Worm (Caenorhabditis elegans) whole organism, L4 larva: Measurements from ENCODE around the gene smc-4.
A peak's percentile ranks its signal among the peaks of the same experiment; 100 is the strongest.

Experiments used
- dmd-8 ChIP-seq: fragments of 200-800 bp; sonication (Bioruptor generic); IDR thresholded peaks from 2 replicates; pipeline ENCODE4 v1.3.6; 2022; ENCODE audit warnings: missing genetic modification characterization, missing compliant biosample characterization
- dpl-1 ChIP-seq: fragments of 150-350 bp; optimal IDR thresholded peaks from 2 replicates; lab custom pipeline; 2014; ENCODE audit warnings: missing biosample characterization, missing genetic modification reagents, missing genetic modification characterization
- jun-1 ChIP-seq: fragments of 150-350 bp; optimal IDR thresholded peaks from 2 replicates; lab custom pipeline; 2014; ENCODE audit warnings: missing biosample characterization, missing genetic modification reagents, missing genetic modification characterization
- skn-1 ChIP-seq: fragments of 150-350 bp; optimal IDR thresholded peaks from 2 replicates; lab custom pipeline; 2014; ENCODE audit warnings: missing biosample characterization, missing genetic modification characterization

DNA sequence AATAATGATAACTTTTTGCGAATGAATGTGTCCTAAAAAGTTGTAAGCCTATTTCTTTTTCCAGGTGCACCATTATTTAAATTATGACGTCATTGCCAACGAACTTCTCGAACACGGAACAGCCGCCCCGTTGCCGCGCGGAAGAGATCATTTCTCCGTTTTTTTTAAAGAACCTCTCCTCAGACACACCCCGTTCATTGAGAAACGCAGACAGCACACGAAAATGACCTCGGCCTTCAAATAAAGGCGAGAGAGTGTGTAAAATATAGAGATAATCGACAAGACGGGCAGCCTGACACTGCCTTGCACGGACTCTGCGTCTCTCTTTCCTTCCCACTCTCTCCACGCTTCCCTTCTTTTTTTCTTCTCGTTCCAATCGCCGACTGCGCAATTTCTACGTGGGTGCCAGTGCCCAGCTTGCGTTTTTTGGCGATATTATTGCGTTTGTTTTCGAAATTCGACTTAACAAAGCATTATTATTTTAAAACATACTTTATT is 26.9 kb upstream of the smc-4 start:
- TF ChIP-seq jun-1 = no peak
- no peak for TF ChIP-seq dmd-8 (GFP tag; lab: Robert Waterston, UW)
- peak; percentile 56 for TF ChIP-seq dpl-1 (GFP tag; lab: Kevin White, UChicago)
- TF ChIP-seq skn-1 = no peak
